Fruit fly (Drosophila melanogaster): ENCODE data around the gene CG12502.

The CG12502 gene

dm6 chr3L:837552-838187, 27.5 kb upstream of the CG12502 start, which contains the start of the genes CG13901 and CG13887 (continued):
- peak; percentile 86 for TF ChIP-seq caup (GFP tag; optimal IDR thresholded peaks at IDR 0.05; ENCODE audit: severe bottlenecking)
- no peak for TF ChIP-seq sc (optimal IDR thresholded peaks at IDR 0.05)
- TF ChIP-seq sc (GFP tag; optimal IDR thresholded peaks at IDR 0.05) = peak; percentile 69
- peak; percentile 90 for TF ChIP-seq Antp (GFP tag; optimal IDR thresholded peaks at IDR 0.05)
- TF ChIP-seq Hr3 (GFP tag; optimal IDR thresholded peaks at IDR 0.05) = peak; percentile 93
- TF ChIP-seq ems (GFP tag; optimal IDR thresholded peaks at IDR 0.05) = peak; percentile 91
- TF ChIP-seq mld (GFP tag; IDR thresholded peaks at IDR 0.05; ENCODE audit: partially characterized antibody) = no peak
- peak; percentile 90 for TF ChIP-seq eyg (GFP tag; optimal IDR thresholded peaks at IDR 0.05)
- peak; percentile 88 for TF ChIP-seq CG11456 (GFP tag; IDR thresholded peaks at IDR 0.05)
- no peak for TF ChIP-seq CG11723 (GFP tag; optimal IDR thresholded peaks at IDR 0.05)
- peak; percentile 86 for TF ChIP-seq CG10462 (GFP tag; optimal IDR thresholded peaks at IDR 0.05)
- TF ChIP-seq CG18262 (tag; optimal IDR thresholded peaks at IDR 0.05) = peak; percentile 88
- peak in 1 of 2 experiments; percentile 70 for TF ChIP-seq crp (GFP tag; optimal IDR thresholded peaks at IDR 0.05)
- peak; percentile 14 to 65 for TF ChIP-seq tll (GFP tag; optimal IDR thresholded peaks at IDR 0.05)
- TF ChIP-seq CG2120 (GFP tag; optimal IDR thresholded peaks at IDR 0.05) = peak; percentile 97
- TF ChIP-seq CG13894 (tag; optimal IDR thresholded peaks at IDR 0.05) = peak; percentile 91
- TF ChIP-seq HLH4C (GFP tag; IDR thresholded peaks at IDR 0.05; ENCODE audit: partially characterized antibody) = 0 out of 3 replicates have a peak, but pooled peaks have one; percentile 30
- TF ChIP-seq CG18476 (GFP tag; optimal IDR thresholded peaks at IDR 0.05) = peak; percentile 85
- TF ChIP-seq Nf-YB (GFP tag; optimal IDR thresholded peaks at IDR 0.05) = peak; percentile 70
- peak; percentile 76 for TF ChIP-seq her (GFP tag; optimal IDR thresholded peaks at IDR 0.05)
- TF ChIP-seq jigr1 (GFP tag; IDR thresholded peaks at IDR 0.05) = peak; percentile 18; the same call in 1 of the 3 replicates
- TF ChIP-seq Fer1 (GFP tag; optimal IDR thresholded peaks at IDR 0.05) = peak; percentile 91
- TF ChIP-seq pum (GFP tag; optimal IDR thresholded peaks at IDR 0.05) = peak; percentile 94
- TF ChIP-seq CG4360 (GFP tag; IDR thresholded peaks at IDR 0.05) = no peak
- peak; percentile 62 for TF ChIP-seq CG31388 (GFP tag; optimal IDR thresholded peaks at IDR 0.05)
- TF ChIP-seq salm (tag; optimal IDR thresholded peaks at IDR 0.05) = peak; percentile 72
- no peak for TF ChIP-seq yki (optimal IDR thresholded peaks at IDR 0.05)
- peak; percentile 85 for TF ChIP-seq emc (GFP tag; optimal IDR thresholded peaks at IDR 0.05)
- TF ChIP-seq nerfin-2 (GFP tag; IDR thresholded peaks at IDR 0.05; ENCODE audit: partially characterized antibody) = no peak
- TF ChIP-seq aop (GFP tag; IDR thresholded peaks at IDR 0.05) = no peak
- TF ChIP-seq CG6854 (GFP tag; optimal IDR thresholded peaks at IDR 0.05) = peak; percentile 70
- TF ChIP-seq CG6765 (GFP tag; optimal IDR thresholded peaks at IDR 0.05) = peak; percentile 85
- peak; percentile 90 for TF ChIP-seq CG12942 (GFP tag; optimal IDR thresholded peaks at IDR 0.05)
- TF ChIP-seq Neu2 (GFP tag; optimal IDR thresholded peaks at IDR 0.05; ENCODE audit: borderline replicate concordance) = peak; percentile 25
- TF ChIP-seq al (GFP tag; IDR thresholded peaks at IDR 0.05) = peak; percentile 83
- TF ChIP-seq CG15601 (tag; optimal IDR thresholded peaks at IDR 0.05) = peak; percentile 90
- TF ChIP-seq Blimp-1 (GFP tag; optimal IDR thresholded peaks at IDR 0.05) = peak; percentile 88
- peak; percentile 75 for TF ChIP-seq Vsx1 (GFP tag; optimal IDR thresholded peaks at IDR 0.05)
- peak; percentile 82 for TF ChIP-seq klu (GFP tag; IDR thresholded peaks at IDR 0.05)
- peak; percentile 81 for TF ChIP-seq repo (GFP tag; optimal IDR thresholded peaks at IDR 0.05)
- peak; percentile 75 for TF ChIP-seq Mes4 (GFP tag; optimal IDR thresholded peaks at IDR 0.05)
- peak; percentile 79 for TF ChIP-seq CG1529 (GFP tag; optimal IDR thresholded peaks at IDR 0.05)
- TF ChIP-seq Hr51 (GFP tag; optimal IDR thresholded peaks at IDR 0.05) = peak; percentile 91 to 93
- TF ChIP-seq Tbp (GFP tag; optimal IDR thresholded peaks at IDR 0.05) = no peak
- TF ChIP-seq CG3065 (GFP tag; optimal IDR thresholded peaks at IDR 0.05) = peak; percentile 63
- TF ChIP-seq BEAF-32 (GFP tag; optimal IDR thresholded peaks at IDR 0.05) = peak; percentile 59
- peak; percentile 77 for TF ChIP-seq zen (tag; optimal IDR thresholded peaks at IDR 0.05)
- TF ChIP-seq pan (optimal IDR thresholded peaks at IDR 0.05) = no peak
- TF ChIP-seq pan (GFP tag; optimal IDR thresholded peaks at IDR 0.05 in 1 of 2, IDR thresholded peaks at IDR 0.05 in 1 of 2) = peak in 1 of 2 experiments; percentile 89
